Worm (Caenorhabditis elegans) whole organism, dauer: ENCODE results near the gene T23F2.5.

Experiments
- unc-62 ChIP-seq: sonication (generic microtip); optimal IDR thresholded peaks from 2 replicates; lab custom pipeline; 2017; ENCODE audit warnings: missing biosample characterization, missing genetic modification reagents, missing genetic modification characterization

T23F2.5 gene

ce11 chrX:5476357-5476756, 40.6 kb downstream of the T23F2.5 start:
- no peak for TF ChIP-seq unc-62 (GFP tag; lab: Kevin White, UChicago)

ce11 chrX:5475164-5475576, 41.8 kb downstream of the T23F2.5 start:
- no peak for TF ChIP-seq unc-62 (GFP tag; lab: Kevin White, UChicago)

- TF ChIP-seq unc-62 (GFP tag; lab: Kevin White, UChicago) = no peak
These were observed 46.7 kb downstream of the T23F2.5 start for ce11 chrX:5470111-5470745.

- no peak for TF ChIP-seq unc-62 (GFP tag; lab: Kevin White, UChicago)
These were observed 49.1 kb downstream of the T23F2.5 start, which contains the start of gene dpyd-1 for ce11 chrX:5467820-5468270. TSS of gene dpyd-1 (plus strand) at chrX:5467870.

- TF ChIP-seq unc-62 (GFP tag; lab: Kevin White, UChicago) = no peak
These were observed 49.7 kb downstream of the T23F2.5 start for ce11 chrX:5467308-5467707.
